Fruit fly (Drosophila melanogaster) whole organism, embryonic: ENCODE results near the gene Rab3-GEF.

ENCODE experiments used
- Atf3 ChIP-seq: fragments of 200-800 bp; sonication (Bioruptor generic); optimal IDR thresholded peaks from 3 replicates; lab custom pipeline; 2016; ENCODE audit warnings: missing biosample characterization, missing genetic modification characterization
- Awh ChIP-seq: fragments of 200-800 bp; sonication (Bioruptor generic); IDR thresholded peaks from 2 replicates; pipeline ENCODE4, ENCODE4 v1.3.6; 2022; ENCODE audit warnings: missing biosample characterization, missing genetic modification characterization
- CG10321 ChIP-seq: fragments of 200-800 bp; sonication (Bioruptor generic); IDR thresholded peaks from 2 replicates; pipeline ENCODE4 v1.3.6; 2022; ENCODE audit warnings: missing biosample characterization, missing genetic modification characterization
- CG10543 ChIP-seq: fragments of 200-800 bp; sonication (Bioruptor generic); optimal IDR thresholded peaks from 3 replicates; lab custom pipeline; 2017; ENCODE audit warnings: missing biosample characterization, mild to moderate bottlenecking, missing genetic modification characterization, moderate library complexity
- CG11085 ChIP-seq: fragments of 200-800 bp; sonication (Bioruptor generic); IDR thresholded peaks from 2 replicates; pipeline ENCODE4 v1.3.6; 2022; ENCODE audit warnings: missing biosample characterization, missing genetic modification characterization
- CG1233 ChIP-seq: fragments of 200-800 bp; sonication (Bioruptor generic); optimal IDR thresholded peaks from 4 replicates; lab custom pipeline; 2018; ENCODE audit warnings: missing biosample characterization, mild to moderate bottlenecking, missing genetic modification characterization
- CG15269 ChIP-seq: fragments of 200-800 bp; sonication (Bioruptor generic); optimal IDR thresholded peaks from 2 replicates; lab custom pipeline; 2018; ENCODE audit warnings: missing biosample characterization, mild to moderate bottlenecking, missing genetic modification characterization, moderate library complexity
- CG18599 ChIP-seq: fragments of 200-800 bp; sonication (Bioruptor generic); optimal IDR thresholded peaks from 3 replicates; lab custom pipeline; 2017; ENCODE audit warnings: missing biosample characterization, missing genetic modification characterization, mild to moderate bottlenecking, moderate library complexity, missing genetic modification reagents
- CG2116 ChIP-seq: fragments of 200-800 bp; sonication (Bioruptor generic); optimal IDR thresholded peaks from 3 replicates; lab custom pipeline; 2018; ENCODE audit warnings: missing biosample characterization, mild to moderate bottlenecking, missing genetic modification characterization
- CG30020 ChIP-seq: fragments of 200-800 bp; optimal IDR thresholded peaks from 2 replicates; lab custom pipeline; 2019; ENCODE audit warnings: missing biosample characterization, mild to moderate bottlenecking, missing genetic modification characterization, moderate library complexity
- CG30403 ChIP-seq: fragments of 200-800 bp; sonication (Bioruptor generic); optimal IDR thresholded peaks from 3 replicates; lab custom pipeline; 2016; ENCODE audit warnings: missing biosample characterization, missing genetic modification characterization
- CG30431 ChIP-seq: fragments of 200-800 bp; sonication (Bioruptor generic); optimal IDR thresholded peaks from 2 replicates; lab custom pipeline; 2017; ENCODE audit warnings: missing biosample characterization, missing genetic modification characterization
- CG4328 ChIP-seq: fragments of 200-800 bp; sonication (Bioruptor generic); optimal IDR thresholded peaks from 3 replicates; lab custom pipeline; 2017; ENCODE audit warnings: missing biosample characterization, missing genetic modification reagents, missing genetic modification characterization
- CG6654 ChIP-seq: fragments of 200-800 bp; sonication (Bioruptor generic); optimal IDR thresholded peaks from 2 replicates; lab custom pipeline; 2017; ENCODE audit warnings: missing biosample characterization, mild to moderate bottlenecking, missing genetic modification characterization
- CG7271 ChIP-seq: fragments of 200-800 bp; sonication (Bioruptor generic); optimal IDR thresholded peaks from 2 replicates; lab custom pipeline; 2018; ENCODE audit warnings: missing biosample characterization, mild to moderate bottlenecking, missing genetic modification characterization, moderate library complexity
- CG8281 ChIP-seq: fragments of 200-800 bp; sonication (Bioruptor generic); optimal IDR thresholded peaks from 2 replicates; lab custom pipeline; 2018; ENCODE audit warnings: missing biosample characterization, mild to moderate bottlenecking, missing genetic modification characterization, moderate library complexity
- CG8359 ChIP-seq: fragments of 200-800 bp; sonication (Bioruptor generic); optimal IDR thresholded peaks from 2 replicates; lab custom pipeline; 2017; ENCODE audit warnings: missing biosample characterization, mild to moderate bottlenecking, missing genetic modification characterization, borderline replicate concordance
- CG9817 ChIP-seq: fragments of 200-800 bp; sonication (Bioruptor generic); optimal IDR thresholded peaks from 2 replicates; lab custom pipeline; 2018; ENCODE audit warnings: missing biosample characterization, mild to moderate bottlenecking, missing genetic modification characterization, moderate library complexity
- CTCF ChIP-seq: fragments of 200-800 bp; sonication (Bioruptor generic); optimal IDR thresholded peaks from 2 replicates; lab custom pipeline; 2017; ENCODE audit warnings: missing biosample characterization, mild to moderate bottlenecking, missing genetic modification characterization, moderate library complexity
- Doc2 ChIP-seq: fragments of 200-800 bp; sonication (Bioruptor generic); IDR thresholded peaks from 2 replicates; pipeline ENCODE4 v1.3.6; 2022; ENCODE audit warnings: missing biosample characterization, missing genetic modification characterization
- Dref ChIP-seq: fragments of 200-800 bp; sonication (Bioruptor generic); IDR thresholded peaks from 2 replicates; pipeline ENCODE4 v1.3.6; 2022; ENCODE audit warnings: missing biosample characterization, missing genetic modification characterization
- ERR ChIP-seq: fragments of 200-800 bp; sonication (Bioruptor generic); optimal IDR thresholded peaks from 2 replicates; lab custom pipeline; 2016; ENCODE audit warnings: missing biosample characterization, missing genetic modification characterization
- Hmx ChIP-seq: fragments of 200-800 bp; sonication (Bioruptor generic); optimal IDR thresholded peaks from 2 replicates; lab custom pipeline; 2016; ENCODE audit warnings: missing biosample characterization, missing genetic modification characterization
- Hr51 ChIP-seq, 2 experiments: fragments of 200-800 bp; sonication (Bioruptor generic); optimal IDR thresholded peaks; 2 replicates in 1 of 2; 3 replicates in 1 of 2; lab custom pipeline; 2016 to 2018; ENCODE audit warnings: missing biosample characterization in 2 of 2, missing genetic modification characterization in 2 of 2, mild to moderate bottlenecking in 1 of 2, moderate library complexity in 1 of 2
- Kr ChIP-seq: fragments of 200-800 bp; sonication (Bioruptor generic); optimal IDR thresholded peaks from 2 replicates; lab custom pipeline; 2017; ENCODE audit warnings: missing biosample characterization, mild to moderate bottlenecking, missing genetic modification characterization
- Lhr ChIP-seq: fragments of 200-800 bp; sonication (Bioruptor generic); optimal IDR thresholded peaks from 3 replicates; lab custom pipeline; 2017; ENCODE audit warnings: mild to moderate bottlenecking, missing biosample characterization, missing genetic modification reagents, missing genetic modification characterization
- Lim3 ChIP-seq: fragments of 200-800 bp; sonication (Bioruptor generic); IDR thresholded peaks from 2 replicates; pipeline ENCODE4 v1.3.6; 2022; ENCODE audit warnings: missing biosample characterization, missing genetic modification characterization
- Myb ChIP-seq: fragments of 200-800 bp; sonication (Bioruptor generic); optimal IDR thresholded peaks from 2 replicates; lab custom pipeline; 2016; ENCODE audit warnings: missing biosample characterization, missing genetic modification characterization
- NFAT ChIP-seq: fragments of 200-800 bp; sonication (Bioruptor generic); IDR thresholded peaks from 2 replicates; pipeline ENCODE4 v1.3.6; 2022; ENCODE audit warnings: missing biosample characterization, missing genetic modification characterization
- Oli ChIP-seq: fragments of 200-800 bp; sonication (Bioruptor generic); optimal IDR thresholded peaks from 2 replicates; lab custom pipeline; 2018; ENCODE audit warnings: missing biosample characterization, mild to moderate bottlenecking, missing genetic modification characterization, moderate library complexity
- Ptx1 ChIP-seq: fragments of 200-800 bp; sonication (Bioruptor generic); IDR thresholded peaks from 2 replicates; pipeline ENCODE4 v1.3.6; 2022; ENCODE audit warnings: missing biosample characterization, missing genetic modification characterization
- Scr ChIP-seq: fragments of 200-800 bp; sonication (Bioruptor generic); IDR thresholded peaks from 2 replicates; pipeline ENCODE4 v1.3.6; 2022; ENCODE audit warnings: missing biosample characterization, missing genetic modification characterization; ENCODE audit not compliant: partially characterized antibody
- TFAM ChIP-seq: fragments of 200-800 bp; sonication (Bioruptor generic); optimal IDR thresholded peaks from 2 replicates; lab custom pipeline; 2017; ENCODE audit warnings: missing biosample characterization, missing genetic modification characterization, inconsistent platforms
- Tbp ChIP-seq: fragments of >200 bp; optimal IDR thresholded peaks from 2 replicates; lab custom pipeline; 2018; ENCODE audit warnings: missing biosample characterization, missing genetic modification characterization
- Xrp1 ChIP-seq: fragments of 200-800 bp; sonication (Bioruptor generic); IDR thresholded peaks from 2 replicates; pipeline ENCODE4 v1.3.6; 2022; ENCODE audit warnings: missing biosample characterization, missing genetic modification characterization
- al ChIP-seq: fragments of 200-800 bp; sonication (Bioruptor generic); IDR thresholded peaks from 2 replicates; pipeline ENCODE4 v1.3.6; 2022; ENCODE audit warnings: missing biosample characterization, missing genetic modification characterization
- bowl ChIP-seq: fragments of 200-800 bp; sonication (Bioruptor generic); IDR thresholded peaks from 2 replicates; pipeline ENCODE4 v1.3.6; 2022; ENCODE audit warnings: missing biosample characterization, missing genetic modification characterization
- cas ChIP-seq: fragments of 200-800 bp; sonication (Bioruptor generic); IDR thresholded peaks from 2 replicates; pipeline ENCODE4 v1.3.6; 2022; ENCODE audit warnings: missing biosample characterization, missing genetic modification characterization
- corto ChIP-seq: fragments of 200-800 bp; sonication (Bioruptor generic); optimal IDR thresholded peaks from 2 replicates; lab custom pipeline; 2016; ENCODE audit warnings: missing biosample characterization, mild to moderate bottlenecking, missing genetic modification characterization, moderate library complexity
- eve ChIP-seq, 2 experiments: fragments of >200 bp; optimal IDR thresholded peaks; 2 replicates each; lab custom pipeline; 2017; ENCODE audit warnings: missing biosample characterization in 2 of 2, missing genetic modification characterization in 2 of 2
- ewg ChIP-seq: fragments of 200-800 bp; sonication (Bioruptor generic); optimal IDR thresholded peaks from 3 replicates; lab custom pipeline; 2017; ENCODE audit warnings: mild to moderate bottlenecking, missing biosample characterization, missing genetic modification reagents, missing genetic modification characterization
- gem ChIP-seq: fragments of 200-800 bp; sonication (Bioruptor generic); optimal IDR thresholded peaks from 2 replicates; lab custom pipeline; 2019; ENCODE audit warnings: missing biosample characterization, mild to moderate bottlenecking, missing genetic modification characterization, moderate library complexity
- klu ChIP-seq: fragments of 200-800 bp; sonication (Bioruptor generic); IDR thresholded peaks from 2 replicates; pipeline ENCODE4 v1.3.6; 2022; ENCODE audit warnings: missing biosample characterization, missing genetic modification characterization
- lola ChIP-seq, 3 experiments: fragments of >200 bp in 2 of 3; fragments of 200-800 bp in 1 of 3; sonication (Bioruptor generic) in 1 of 3; optimal IDR thresholded peaks; 2 replicates each; lab custom pipeline; 2017 to 2019; ENCODE audit warnings: missing biosample characterization in 3 of 3, missing genetic modification characterization in 3 of 3, mild to moderate bottlenecking in 1 of 3, moderate library complexity in 1 of 3
- maf-S ChIP-seq: fragments of 200-800 bp; sonication (Bioruptor generic); optimal IDR thresholded peaks from 2 replicates; lab custom pipeline; 2016; ENCODE audit warnings: missing biosample characterization, missing genetic modification characterization
- mld ChIP-seq: fragments of 200-800 bp; sonication (Bioruptor generic); IDR thresholded peaks from 3 replicates; pipeline ENCODE4 v1.3.6; 2022; ENCODE audit warnings: missing biosample characterization, missing genetic modification characterization; ENCODE audit not compliant: partially characterized antibody
- run ChIP-seq: fragments of 200-800 bp; sonication (Bioruptor generic); optimal IDR thresholded peaks from 3 replicates; lab custom pipeline; 2018; ENCODE audit warnings: missing biosample characterization, mild to moderate bottlenecking, missing genetic modification characterization
- schlank ChIP-seq: fragments of 200-800 bp; sonication (Bioruptor generic); optimal IDR thresholded peaks from 2 replicates; lab custom pipeline; 2018; ENCODE audit warnings: missing biosample characterization, mild to moderate bottlenecking, missing genetic modification characterization
- trem ChIP-seq: fragments of 200-800 bp; optimal IDR thresholded peaks from 3 replicates; lab custom pipeline; 2019; ENCODE audit warnings: missing biosample characterization, mild to moderate bottlenecking, missing genetic modification characterization, moderate library complexity

The Rab3-GEF gene

DNA sequence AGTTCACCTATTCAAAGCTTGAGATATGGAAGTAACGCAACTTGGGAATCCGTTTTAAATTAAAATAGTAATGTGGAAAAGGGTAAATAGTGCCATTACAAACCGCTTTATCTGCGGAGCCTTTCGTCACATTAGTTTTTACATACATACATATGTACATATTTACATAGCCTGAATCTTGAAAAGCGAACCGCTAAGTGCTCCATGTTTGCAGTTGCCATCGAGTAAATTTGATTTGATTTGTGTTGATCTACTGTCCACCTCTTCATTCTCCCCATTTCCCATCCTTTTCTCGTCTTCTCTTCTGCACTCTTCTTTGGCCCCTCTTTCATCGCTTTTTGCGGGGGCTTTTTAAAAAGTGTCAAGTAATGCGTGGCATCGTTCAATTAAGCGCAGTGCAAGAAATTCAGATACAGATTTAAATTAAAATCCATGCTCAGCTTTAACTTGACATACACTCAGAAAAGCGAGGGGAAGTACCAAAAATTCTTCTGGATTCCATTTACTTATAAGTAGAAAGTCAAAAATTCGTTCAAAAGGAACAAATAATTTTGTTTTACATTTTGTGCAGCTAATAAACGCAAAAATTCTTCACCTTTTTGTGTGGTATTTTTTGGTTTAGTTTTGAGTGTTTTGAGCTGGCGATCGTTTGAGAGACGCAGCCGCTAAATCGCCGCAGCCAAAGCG lies 46.3 kb upstream of the Rab3-GEF start (continued):
- TF ChIP-seq Oli (peak; percentile 56), Lhr (peak; percentile 83), corto (GFP tag; lab: Kevin White, UChicago) (peak; percentile 50), CG7271 (peak; percentile 68), CG1233 (peak; percentile 91), CG18599 (GFP tag; lab: Kevin White, UChicago) (peak; percentile 89), CG11085 (GFP tag; lab: Robert Waterston, UW) (peak; percentile 41; the same call in 1 of the 2 replicates), CG4328 (peak; percentile 88), schlank (tag; lab: Kevin White, UChicago) (peak; percentile 81), Dref (GFP tag; lab: Robert Waterston, UW) (no peak), run (peak; percentile 75), CG30431 (GFP tag; lab: Kevin White, UChicago) (peak; percentile 46), NFAT (GFP tag; lab: Robert Waterston, UW) (peak; percentile 54; the same call in 1 of the 2 replicates), Lim3 (no peak), CG6654 (peak; percentile 36), gem (peak; percentile 79), CG15269 (tag; lab: Kevin White, UChicago) (peak; percentile 70), CG30020 (tag; lab: Kevin White, UChicago) (peak; percentile 1), Kr (GFP tag; lab: Kevin White, UChicago) (peak; percentile 45), Atf3 (GFP tag; lab: Kevin White, UChicago) (peak; percentile 58), Doc2 (GFP tag; lab: Robert Waterston, UW) (no peak), cas (GFP tag; lab: Robert Waterston, UW) (no peak), Myb (GFP tag; lab: Kevin White, UChicago) (peak; percentile 25), Ptx1 (no peak), TFAM (peak; percentile 32), CTCF (GFP tag; lab: Kevin White, UChicago) (peak; percentile 59), Xrp1 (GFP tag; lab: Robert Waterston, UW) (peak; percentile 86), CG10321 (GFP tag; lab: Robert Waterston, UW) (peak; percentile 44; the same call in 1 of the 2 replicates), eve (GFP tag; optimal IDR thresholded peaks at IDR 0.05; lab: Kevin White, UChicago) (peak in 1 of 2 experiments; percentile 82), lola (GFP tag; optimal IDR thresholded peaks at IDR 0.05; lab: Kevin White, UChicago) (peak in 1 of 3 experiments; percentile 63), CG8359 (GFP tag; lab: Kevin White, UChicago) (peak; percentile 71), trem (peak; percentile 42), Tbp (GFP tag; lab: Kevin White, UChicago) (no peak), ERR (GFP tag; lab: Kevin White, UChicago) (peak; percentile 76), CG30403 (peak; percentile 10), Hr51 (GFP tag; optimal IDR thresholded peaks at IDR 0.05; lab: Kevin White, UChicago) (peak; percentile 52 to 57), mld (no peak), Awh (GFP tag; lab: Robert Waterston, UW) (peak; percentile 93), klu (GFP tag; lab: Robert Waterston, UW) (no peak), CG8281 (tag; lab: Kevin White, UChicago) (peak; percentile 63), CG10543 (GFP tag; lab: Kevin White, UChicago) (peak; percentile 94), al (GFP tag; lab: Robert Waterston, UW) (no peak), CG2116 (peak; percentile 48), bowl (peak; percentile 11; the same call in 1 of the 2 replicates), CG9817 (tag; lab: Kevin White, UChicago) (peak; percentile 43), Scr (GFP tag; lab: Robert Waterston, UW) (no peak), Hmx (GFP tag; lab: Kevin White, UChicago) (no peak), ewg (GFP tag; lab: Kevin White, UChicago) (peak; percentile 77), maf-S (GFP tag; lab: Kevin White, UChicago) (peak; percentile 65)
